Fruit fly (Drosophila melanogaster) whole organism, embryonic: ENCODE data around the gene CG10337.

Experiments
- Ada2b ChIP-seq: fragments of 200-800 bp; sonication (Bioruptor generic); IDR thresholded peaks from 2 replicates; pipeline ENCODE4 v1.3.6; 2022; ENCODE audit warnings: missing biosample characterization, missing genetic modification characterization
- Atf3 ChIP-seq: fragments of 200-800 bp; sonication (Bioruptor generic); optimal IDR thresholded peaks from 3 replicates; lab custom pipeline; 2016; ENCODE audit warnings: missing biosample characterization, missing genetic modification characterization
- Bgb ChIP-seq: fragments of 200-800 bp; sonication (Bioruptor generic); IDR thresholded peaks from 2 replicates; pipeline ENCODE4 v1.3.6; 2022; ENCODE audit warnings: missing biosample characterization, missing genetic modification characterization; ENCODE audit not compliant: partially characterized antibody
- CG11085 ChIP-seq: fragments of 200-800 bp; sonication (Bioruptor generic); IDR thresholded peaks from 2 replicates; pipeline ENCODE4 v1.3.6; 2022; ENCODE audit warnings: missing biosample characterization, missing genetic modification characterization
- CG11456 ChIP-seq: fragments of 200-800 bp; sonication (Bioruptor generic); IDR thresholded peaks from 3 replicates; pipeline ENCODE4 v1.3.6; 2022; ENCODE audit warnings: missing biosample characterization, missing genetic modification characterization
- CG11723 ChIP-seq: fragments of 200-800 bp; sonication (Bioruptor generic); optimal IDR thresholded peaks from 2 replicates; lab custom pipeline; 2017; ENCODE audit warnings: missing biosample characterization, mild to moderate bottlenecking, missing genetic modification characterization
- CG13123 ChIP-seq: fragments of 200-800 bp; sonication (Bioruptor generic); optimal IDR thresholded peaks from 2 replicates; lab custom pipeline; 2016; ENCODE audit warnings: missing biosample characterization, missing genetic modification characterization
- CG13775 ChIP-seq: fragments of 200-800 bp; sonication (Bioruptor generic); optimal IDR thresholded peaks from 3 replicates; lab custom pipeline; 2017; ENCODE audit warnings: missing biosample characterization, mild to moderate bottlenecking, missing genetic modification characterization
- CG14441 ChIP-seq: fragments of 200-800 bp; sonication (Bioruptor generic); IDR thresholded peaks from 2 replicates; pipeline ENCODE4 v1.3.6; 2022; ENCODE audit warnings: missing biosample characterization, missing genetic modification characterization
- CG14667 ChIP-seq: fragments of 200-800 bp; sonication (Bioruptor generic); IDR thresholded peaks from 2 replicates; pipeline ENCODE4 v1.3.6; 2022; ENCODE audit warnings: missing biosample characterization, missing genetic modification characterization
- CG15269 ChIP-seq: fragments of 200-800 bp; sonication (Bioruptor generic); optimal IDR thresholded peaks from 2 replicates; lab custom pipeline; 2018; ENCODE audit warnings: missing biosample characterization, mild to moderate bottlenecking, missing genetic modification characterization, moderate library complexity
- CG15479 ChIP-seq: fragments of 200-800 bp; sonication (Bioruptor generic); optimal IDR thresholded peaks from 3 replicates; lab custom pipeline; 2019; ENCODE audit warnings: missing biosample characterization, mild to moderate bottlenecking, missing genetic modification characterization, moderate library complexity
- CG1603 ChIP-seq: fragments of 200-800 bp; sonication (Bioruptor generic); optimal IDR thresholded peaks from 2 replicates; lab custom pipeline; 2019; ENCODE audit warnings: missing biosample characterization, mild to moderate bottlenecking, missing genetic modification characterization, moderate library complexity
- CG18011 ChIP-seq: fragments of 200-800 bp; sonication (Bioruptor generic); optimal IDR thresholded peaks from 2 replicates; lab custom pipeline; 2017; ENCODE audit warnings: missing biosample characterization, missing genetic modification characterization, mild to moderate bottlenecking, moderate library complexity, missing genotype
- CG2129 ChIP-seq: fragments of 200-800 bp; sonication (Bioruptor generic); IDR thresholded peaks from 2 replicates; pipeline ENCODE4 v1.3.6; 2022; ENCODE audit warnings: missing biosample characterization, missing genetic modification characterization; ENCODE audit not compliant: partially characterized antibody
- CG34422 ChIP-seq: fragments of 200-800 bp; sonication (Bioruptor generic); IDR thresholded peaks from 3 replicates; pipeline ENCODE4 v1.3.6; 2022; ENCODE audit warnings: missing biosample characterization, missing genetic modification characterization
- CG4854 ChIP-seq: fragments of 200-800 bp; sonication (Bioruptor generic); optimal IDR thresholded peaks from 2 replicates; lab custom pipeline; 2016; ENCODE audit warnings: missing biosample characterization, missing genetic modification characterization, inconsistent platforms
- CG5180 ChIP-seq: fragments of 200-800 bp; sonication (Bioruptor generic); optimal IDR thresholded peaks from 3 replicates; lab custom pipeline; 2017; ENCODE audit warnings: missing biosample characterization, missing genetic modification characterization, mild to moderate bottlenecking, moderate library complexity, missing genetic modification reagents
- CG6254 ChIP-seq: fragments of 200-800 bp; sonication (Bioruptor generic); optimal IDR thresholded peaks from 3 replicates; lab custom pipeline; 2017; ENCODE audit warnings: mild to moderate bottlenecking, missing biosample characterization, missing genetic modification reagents, missing genetic modification characterization
- CG6791 ChIP-seq: fragments of 200-800 bp; sonication (Bioruptor generic); IDR thresholded peaks from 3 replicates; pipeline ENCODE4 v1.3.6; 2022; ENCODE audit warnings: missing biosample characterization, missing genetic modification characterization; ENCODE audit not compliant: partially characterized antibody
- CG7271 ChIP-seq: fragments of 200-800 bp; sonication (Bioruptor generic); optimal IDR thresholded peaks from 2 replicates; lab custom pipeline; 2018; ENCODE audit warnings: missing biosample characterization, mild to moderate bottlenecking, missing genetic modification characterization, moderate library complexity
- CG7556 ChIP-seq: fragments of 200-800 bp; sonication (Bioruptor generic); optimal IDR thresholded peaks from 2 replicates; lab custom pipeline; 2017; ENCODE audit warnings: missing biosample characterization, mild to moderate bottlenecking, missing genetic modification characterization
- CG7963 ChIP-seq: fragments of 200-800 bp; sonication (Bioruptor generic); IDR thresholded peaks from 3 replicates; pipeline ENCODE4 v1.3.6; 2022; ENCODE audit warnings: missing biosample characterization, missing genetic modification characterization; ENCODE audit not compliant: partially characterized antibody
- CG9817 ChIP-seq: fragments of 200-800 bp; sonication (Bioruptor generic); optimal IDR thresholded peaks from 2 replicates; lab custom pipeline; 2018; ENCODE audit warnings: missing biosample characterization, mild to moderate bottlenecking, missing genetic modification characterization, moderate library complexity
- Chrac-16 ChIP-seq: fragments of 200-800 bp; sonication (Bioruptor generic); optimal IDR thresholded peaks from 3 replicates; lab custom pipeline; 2016; ENCODE audit warnings: missing biosample characterization, missing genetic modification characterization
- Dbx ChIP-seq: fragments of 200-800 bp; sonication (Bioruptor generic); IDR thresholded peaks from 3 replicates; pipeline ENCODE4 v1.3.6; 2022; ENCODE audit warnings: missing biosample characterization, missing genetic modification characterization
- Dfd ChIP-seq, 2 experiments: fragments of >200 bp; optimal IDR thresholded peaks; 2 replicates each; lab custom pipeline; 2017; ENCODE audit warnings: missing biosample characterization in 2 of 2, missing genetic modification characterization in 2 of 2
- Dip3 ChIP-seq: fragments of 200-800 bp; sonication (Bioruptor generic); optimal IDR thresholded peaks from 3 replicates; lab custom pipeline; 2016; ENCODE audit warnings: missing biosample characterization, missing genetic modification characterization
- Dref ChIP-seq: fragments of 200-800 bp; sonication (Bioruptor generic); IDR thresholded peaks from 2 replicates; pipeline ENCODE4 v1.3.6; 2022; ENCODE audit warnings: missing biosample characterization, missing genetic modification characterization
- Ets97D ChIP-seq: fragments of 200-800 bp; sonication (Bioruptor generic); optimal IDR thresholded peaks from 3 replicates; lab custom pipeline; 2016; ENCODE audit warnings: missing biosample characterization, missing genetic modification characterization
- GATAe ChIP-seq: fragments of 200-800 bp; sonication (Bioruptor generic); conservative IDR thresholded peaks from 2 replicates; pipeline ENCODE4 v1.3.6; 2022; ENCODE audit warnings: missing biosample characterization, missing genetic modification characterization
- MBD-R2 ChIP-seq: fragments of 200-800 bp; sonication (Bioruptor generic); IDR thresholded peaks from 2 replicates; pipeline ENCODE4 v1.3.6; 2022; ENCODE audit warnings: missing biosample characterization, missing genetic modification characterization
- Mad ChIP-seq: fragments of 200-800 bp; sonication (Bioruptor generic); optimal IDR thresholded peaks from 2 replicates; lab custom pipeline; 2016; ENCODE audit warnings: missing biosample characterization, missing genetic modification characterization
- Opbp ChIP-seq: fragments of 200-800 bp; sonication (Bioruptor generic); IDR thresholded peaks from 3 replicates; pipeline ENCODE4 v1.3.6; 2022; ENCODE audit warnings: missing biosample characterization, missing genetic modification characterization; ENCODE audit not compliant: partially characterized antibody
- Pdp1 ChIP-seq, 2 experiments: fragments of 200-800 bp; sonication (Bioruptor generic); optimal IDR thresholded peaks; 3 replicates each; lab custom pipeline; 2016; ENCODE audit warnings: missing biosample characterization in 2 of 2, missing genetic modification characterization in 2 of 2, mild to moderate bottlenecking in 1 of 2, moderate library complexity in 1 of 2
- Poxn ChIP-seq: fragments of 200-800 bp; sonication (Bioruptor generic); IDR thresholded peaks from 2 replicates; pipeline ENCODE4 v1.3.6; 2022; ENCODE audit warnings: missing biosample characterization, missing genetic modification characterization
- bsh ChIP-seq, 2 experiments: fragments of 200-800 bp; sonication (Bioruptor generic); optimal IDR thresholded peaks; 2 replicates each; lab custom pipeline; 2017 to 2018; ENCODE audit warnings: mild to moderate bottlenecking in 2 of 2, missing biosample characterization in 2 of 2, missing genetic modification characterization in 2 of 2, moderate library complexity in 1 of 2
- chif ChIP-seq, 2 experiments: fragments of 200-800 bp; sonication (Bioruptor generic); optimal IDR thresholded peaks; 3 replicates each; lab custom pipeline; 2016; ENCODE audit warnings: missing biosample characterization in 2 of 2, missing genetic modification characterization in 2 of 2
- dmrt99B ChIP-seq: fragments of 200-800 bp; sonication (Bioruptor generic); optimal IDR thresholded peaks from 2 replicates; lab custom pipeline; 2018; ENCODE audit warnings: missing biosample characterization, mild to moderate bottlenecking, missing genetic modification characterization, moderate library complexity
- eyg ChIP-seq: fragments of 200-800 bp; sonication (Bioruptor generic); optimal IDR thresholded peaks from 3 replicates; lab custom pipeline; 2016; ENCODE audit warnings: missing biosample characterization, missing genetic modification characterization
- fd96Cb ChIP-seq: fragments of 200-800 bp; sonication (Bioruptor generic); optimal IDR thresholded peaks from 2 replicates; lab custom pipeline; 2018; ENCODE audit warnings: missing biosample characterization, mild to moderate bottlenecking, missing genetic modification characterization, moderate library complexity
- hb ChIP-seq: fragments of 200-800 bp; sonication (Bioruptor generic); IDR thresholded peaks from 3 replicates; pipeline ENCODE4 v1.3.6; 2022; ENCODE audit warnings: missing biosample characterization, missing genetic modification characterization; ENCODE audit not compliant: partially characterized antibody
- maf-S ChIP-seq: fragments of 200-800 bp; sonication (Bioruptor generic); optimal IDR thresholded peaks from 2 replicates; lab custom pipeline; 2016; ENCODE audit warnings: missing biosample characterization, missing genetic modification characterization
- oc ChIP-seq: fragments of 200-800 bp; sonication (Bioruptor generic); optimal IDR thresholded peaks from 2 replicates; lab custom pipeline; 2018; ENCODE audit warnings: missing biosample characterization, mild to moderate bottlenecking, missing genetic modification characterization, moderate library complexity
- pan ChIP-seq, 4 experiments: fragments of >200 bp in 3 of 4; fragments of 200-800 bp in 1 of 4; sonication (Bioruptor generic) in 1 of 4; optimal IDR thresholded peaks in 3 of 4; IDR thresholded peaks in 1 of 4; 2 replicates each; pipeline versions ENCODE4 v1.3.6 to Lab custom; 2017 to 2022; ENCODE audit warnings: missing biosample characterization in 2 of 4, missing genetic modification characterization in 2 of 4, mixed read lengths in 1 of 4
- peb ChIP-seq: fragments of 200-800 bp; sonication (Bioruptor generic); IDR thresholded peaks from 2 replicates; pipeline ENCODE4 v1.3.6; 2022; ENCODE audit warnings: missing biosample characterization, missing genetic modification characterization
- slou ChIP-seq: fragments of 200-800 bp; sonication (Bioruptor generic); optimal IDR thresholded peaks from 3 replicates; lab custom pipeline; 2016; ENCODE audit warnings: missing biosample characterization, missing genetic modification characterization
- slp2 ChIP-seq: fragments of 200-800 bp; sonication (Bioruptor generic); optimal IDR thresholded peaks from 2 replicates; lab custom pipeline; 2016; ENCODE audit warnings: missing biosample characterization, missing genetic modification characterization
- sob ChIP-seq: fragments of 200-800 bp; sonication (Bioruptor generic); IDR thresholded peaks from 2 replicates; pipeline ENCODE4 v1.3.6; 2022; ENCODE audit warnings: missing biosample characterization, missing genetic modification characterization
- wdn ChIP-seq: fragments of 200-800 bp; sonication (Bioruptor generic); IDR thresholded peaks from 2 replicates; pipeline ENCODE4 v1.3.6; 2022; ENCODE audit warnings: missing biosample characterization, missing genetic modification characterization

The CG10337 gene

dm6 chr2L:19497983-19498382 is 48.8 kb downstream of the CG10337 start, which contains the start of gene Top3alpha (continued):
- peak; percentile 36 for TF ChIP-seq Ets97D (GFP tag; lab: Kevin White, UChicago)
- no peak for TF ChIP-seq slp2 (GFP tag; lab: Kevin White, UChicago)
- TF ChIP-seq eyg: no peak
- TF ChIP-seq CG15479: no peak
- no peak for TF ChIP-seq Pdp1 (GFP tag; optimal IDR thresholded peaks at IDR 0.05; lab: Kevin White, UChicago)
- TF ChIP-seq chif (GFP tag; optimal IDR thresholded peaks at IDR 0.05; lab: Kevin White, UChicago): no peak
- TF ChIP-seq pan (optimal IDR thresholded peaks at IDR 0.05; lab: Kevin White, UChicago): no peak
- no peak for TF ChIP-seq pan (GFP tag; optimal IDR thresholded peaks at IDR 0.05 in 1 of 2, IDR thresholded peaks at IDR 0.05 in 1 of 2)
- TF ChIP-seq Dbx (GFP tag; lab: Robert Waterston, UW): no peak
- no peak for TF ChIP-seq CG11723 (GFP tag; lab: Kevin White, UChicago)
- no peak for TF ChIP-seq Chrac-16 (GFP tag; lab: Kevin White, UChicago)
- peak; percentile 68 for TF ChIP-seq CG6791 (GFP tag; lab: Robert Waterston, UW)
- TF ChIP-seq CG9817 (tag; lab: Kevin White, UChicago): no peak
- TF ChIP-seq CG11085 (GFP tag; lab: Robert Waterston, UW): no peak
- TF ChIP-seq Dip3 (GFP tag; lab: Kevin White, UChicago): no peak
- no peak for TF ChIP-seq CG4854
- no peak for TF ChIP-seq Mad (GFP tag; lab: Kevin White, UChicago)
- TF ChIP-seq Dref (GFP tag; lab: Robert Waterston, UW): peak; percentile 95
- TF ChIP-seq CG2129 (GFP tag; lab: Robert Waterston, UW): no peak; the same call in 1 of the 2 replicates
- TF ChIP-seq CG34422 (GFP tag; lab: Robert Waterston, UW): no peak
- TF ChIP-seq maf-S (GFP tag; lab: Kevin White, UChicago): no peak
- TF ChIP-seq sob (GFP tag; lab: Robert Waterston, UW): no peak
- TF ChIP-seq CG14441 (GFP tag; lab: Robert Waterston, UW): no peak
- no peak for TF ChIP-seq CG13775 (GFP tag; lab: Kevin White, UChicago)
- TF ChIP-seq wdn (GFP tag; lab: Robert Waterston, UW): no peak
- TF ChIP-seq CG7963 (GFP tag; lab: Robert Waterston, UW): peak; percentile 70
- peak; percentile 71; the same call in 2 of the 3 replicates for TF ChIP-seq hb
- TF ChIP-seq slou: no peak
- no peak for TF ChIP-seq Poxn (GFP tag; lab: Robert Waterston, UW)
- peak; percentile 74 for TF ChIP-seq Bgb (GFP tag; lab: Robert Waterston, UW)
- TF ChIP-seq CG11456: no peak
- TF ChIP-seq oc (tag; lab: Kevin White, UChicago): no peak
- no peak for TF ChIP-seq CG7556 (GFP tag; lab: Kevin White, UChicago)
- TF ChIP-seq Opbp (GFP tag; lab: Robert Waterston, UW): peak; percentile 75
- TF ChIP-seq peb (GFP tag; lab: Robert Waterston, UW): no peak
- peak; percentile 71; the same call in 1 of the 2 replicates for TF ChIP-seq MBD-R2
- TF ChIP-seq Ada2b (GFP tag; lab: Robert Waterston, UW): no peak
- no peak for TF ChIP-seq CG5180 (GFP tag; lab: Kevin White, UChicago)
- TF ChIP-seq CG6254 (GFP tag; lab: Kevin White, UChicago): no peak
- no peak for TF ChIP-seq dmrt99B (tag; lab: Kevin White, UChicago)
- TF ChIP-seq CG1603 (tag; lab: Kevin White, UChicago): no peak
- TF ChIP-seq CG7271 (tag; lab: Kevin White, UChicago): no peak
- TF ChIP-seq bsh (GFP tag; optimal IDR thresholded peaks at IDR 0.05; lab: Kevin White, UChicago): no peak
- TF ChIP-seq CG18011 (GFP tag; lab: Kevin White, UChicago): no peak
- TF ChIP-seq CG15269 (tag; lab: Kevin White, UChicago): no peak
- no peak for TF ChIP-seq Dfd (GFP tag; optimal IDR thresholded peaks at IDR 0.05; lab: Kevin White, UChicago)
- TF ChIP-seq Atf3 (GFP tag; lab: Kevin White, UChicago): no peak
- no peak for TF ChIP-seq CG13123
- no peak for TF ChIP-seq fd96Cb
- no peak for TF ChIP-seq CG14667 (GFP tag; lab: Robert Waterston, UW)
- no peak for TF ChIP-seq GATAe
